Worm (Caenorhabditis elegans): ENCODE data around the gene C30A5.16.

DNA sequence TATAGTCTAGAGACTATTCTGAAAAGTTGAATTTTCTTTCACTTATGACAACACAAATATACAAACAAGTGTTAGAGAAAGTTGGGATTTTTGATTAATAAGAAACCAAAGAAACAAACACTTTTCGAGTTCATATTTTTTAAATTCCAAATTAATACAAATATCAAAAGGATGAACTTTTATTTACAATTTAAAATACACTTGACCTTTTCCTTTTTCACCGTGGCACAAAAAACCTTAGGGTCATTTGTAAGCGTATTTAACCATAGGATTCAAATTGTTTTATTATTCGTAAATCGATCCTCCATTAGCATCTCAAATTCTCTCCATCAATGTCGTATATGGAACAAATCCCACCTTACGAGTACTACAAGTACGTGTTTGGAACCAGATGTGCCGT, 17.9 kb downstream of the C30A5.16 start, which contains the start of gene C02F5.5:
- TF ChIP-seq drap-1 (GFP tag; optimal IDR thresholded peaks at IDR 0.05): no peak
- no peak for TF ChIP-seq lin-13 (tag; optimal IDR thresholded peaks at IDR 0.05)
- no peak for TF ChIP-seq snpc-4 (tag; optimal IDR thresholded peaks at IDR 0.05)
- no peak for TF ChIP-seq unc-39 (tag; optimal IDR thresholded peaks at IDR 0.05)
- TF ChIP-seq nhr-76 (tag; optimal IDR thresholded peaks at IDR 0.05): no peak
- no peak for TF ChIP-seq blmp-1 (tag; optimal IDR thresholded peaks at IDR 0.05)
- no peak for TF ChIP-seq pha-4 (tag; optimal IDR thresholded peaks at IDR 0.05)
- TF ChIP-seq ces-1 (GFP tag; optimal IDR thresholded peaks at IDR 0.05): no peak
- TF ChIP-seq nhr-12 (tag; optimal IDR thresholded peaks at IDR 0.05): no peak
- no peak for TF ChIP-seq mep-1 (tag; optimal IDR thresholded peaks at IDR 0.05)
- no peak for TF ChIP-seq ceh-43 (GFP tag; optimal IDR thresholded peaks at IDR 0.05)
- no peak for TF ChIP-seq unc-62 (GFP tag; optimal IDR thresholded peaks at IDR 0.05)
- TF ChIP-seq hlh-1 (tag; optimal IDR thresholded peaks at IDR 0.05): no peak
